Fruit fly (Drosophila melanogaster) whole organism, embryonic: ENCODE data around the gene CG10761.

Experiments used
- Adf1 ChIP-seq: fragments of 200-800 bp; sonication (Bioruptor generic); IDR thresholded peaks from 2 replicates; pipeline ENCODE4 v1.3.6; 2022; ENCODE audit warnings: missing biosample characterization, missing genetic modification characterization
- CG8765 ChIP-seq: fragments of 200-800 bp; sonication (Bioruptor generic); IDR thresholded peaks from 2 replicates; pipeline ENCODE4 v1.3.6; 2022; ENCODE audit warnings: missing biosample characterization, missing genetic modification characterization
- Poxn ChIP-seq: fragments of 200-800 bp; sonication (Bioruptor generic); IDR thresholded peaks from 2 replicates; pipeline ENCODE4 v1.3.6; 2022; ENCODE audit warnings: missing biosample characterization, missing genetic modification characterization
- bsh ChIP-seq, 2 experiments: fragments of 200-800 bp; sonication (Bioruptor generic); optimal IDR thresholded peaks; 2 replicates each; lab custom pipeline; 2017 to 2018; ENCODE audit warnings: mild to moderate bottlenecking in 2 of 2, missing biosample characterization in 2 of 2, missing genetic modification characterization in 2 of 2, moderate library complexity in 1 of 2
- ham ChIP-seq: fragments of 200-800 bp; sonication (Bioruptor generic); IDR thresholded peaks from 2 replicates; pipeline ENCODE4 v1.3.6; 2022; ENCODE audit warnings: missing biosample characterization, missing genetic modification characterization
- sd ChIP-seq: fragments of 200-800 bp; sonication (Bioruptor generic); optimal IDR thresholded peaks from 3 replicates; lab custom pipeline; 2018; ENCODE audit warnings: missing biosample characterization, mild to moderate bottlenecking, missing genetic modification characterization, moderate library complexity
- tgo ChIP-seq: fragments of 200-800 bp; sonication (Bioruptor generic); IDR thresholded peaks from 3 replicates; pipeline ENCODE4 v1.3.6; 2022; ENCODE audit warnings: missing biosample characterization, missing genetic modification characterization

DNA sequence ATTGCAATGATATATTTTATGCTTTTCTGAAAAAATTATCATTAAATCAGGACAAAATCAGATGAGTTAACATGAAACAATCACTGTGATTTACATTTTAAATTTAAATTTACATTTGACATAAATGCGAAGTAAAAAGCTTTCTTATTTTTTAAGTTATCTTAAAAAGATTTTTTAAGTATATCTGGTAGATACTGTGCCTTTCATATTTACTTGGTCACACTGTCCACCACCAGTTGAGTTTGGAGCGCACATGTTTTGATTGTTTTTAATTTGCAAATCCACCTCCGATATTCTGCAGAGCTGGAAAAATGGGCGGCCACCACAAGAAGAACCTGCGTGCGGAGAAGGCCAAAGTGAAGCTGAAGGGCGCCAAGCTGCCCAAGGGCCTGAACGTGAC, 45.8 kb downstream of the CG10761 start, which contains the start of gene CG1575:
- TF ChIP-seq tgo (GFP tag; lab: Robert Waterston, UW): no peak
- no peak for TF ChIP-seq Adf1
- TF ChIP-seq ham (GFP tag; lab: Robert Waterston, UW): no peak
- TF ChIP-seq sd: no peak
- TF ChIP-seq Poxn (GFP tag; lab: Robert Waterston, UW): no peak
- no peak for TF ChIP-seq bsh (GFP tag; optimal IDR thresholded peaks at IDR 0.05; lab: Kevin White, UChicago)
- no peak for TF ChIP-seq CG8765 (GFP tag; lab: Robert Waterston, UW)
